Worm (Caenorhabditis elegans) whole organism, L1 larva: ENCODE results near the gene C01G5.7.

ENCODE experiments used
- C04F5.9 ChIP-seq: sonication (generic microtip); optimal IDR thresholded peaks from 2 replicates; lab custom pipeline; 2016; ENCODE audit warnings: missing genetic modification characterization, missing compliant biosample characterization
- C34B4.2 ChIP-seq: sonication (generic microtip); optimal IDR thresholded peaks from 2 replicates; lab custom pipeline; 2017; ENCODE audit warnings: mild to moderate bottlenecking, missing genetic modification characterization, missing compliant biosample characterization
- Y116A8C.19 ChIP-seq: sonication (generic microtip); optimal IDR thresholded peaks from 2 replicates; lab custom pipeline; 2016; ENCODE audit warnings: missing compliant biosample characterization, missing genetic modification characterization, borderline replicate concordance
- aha-1 ChIP-seq: fragments of 150-350 bp; optimal IDR thresholded peaks from 2 replicates; lab custom pipeline; 2014; ENCODE audit warnings: missing biosample characterization, missing genetic modification characterization
- alr-1 ChIP-seq: fragments of 200-800 bp; sonication (Bioruptor generic); optimal IDR thresholded peaks from 2 replicates; lab custom pipeline; 2018; ENCODE audit warnings: borderline replicate concordance, mild to moderate bottlenecking, missing genetic modification characterization, missing compliant biosample characterization
- ceh-63 ChIP-seq: fragments of 200-800 bp; sonication (Bioruptor generic); optimal IDR thresholded peaks from 2 replicates; lab custom pipeline; 2018; ENCODE audit warnings: mild to moderate bottlenecking, missing genetic modification characterization, missing compliant biosample characterization
- ceh-8 ChIP-seq: fragments of 200-800 bp; sonication (Bioruptor generic); optimal IDR thresholded peaks from 2 replicates; lab custom pipeline; 2018; ENCODE audit warnings: mild to moderate bottlenecking, missing genetic modification characterization, moderate library complexity, missing compliant biosample characterization
- ceh-88 ChIP-seq: fragments of 200-800 bp; sonication (Bioruptor generic); IDR thresholded peaks from 2 replicates; pipeline ENCODE4 v1.3.6; 2022; ENCODE audit warnings: missing genetic modification characterization, missing compliant biosample characterization
- dpl-1 ChIP-seq, 3 experiments: fragments of 150-350 bp in 2 of 3; sonication (generic microtip) in 1 of 3; optimal IDR thresholded peaks; 2 replicates each; lab custom pipeline; 2014 to 2017; ENCODE audit warnings: missing biosample characterization in 3 of 3, missing genetic modification characterization in 3 of 3, missing genetic modification reagents in 3 of 3
- efl-1 ChIP-seq, 4 experiments: fragments of 150-350 bp; optimal IDR thresholded peaks in 3 of 4; peaks in 1 of 4; 1 replicate in 1 of 4; 2 replicates in 3 of 4; lab custom pipeline; 2014; ENCODE audit warnings: missing biosample characterization in 2 of 4, missing genetic modification characterization in 2 of 4, missing genetic modification reagents in 2 of 4
- efl-3 ChIP-seq: fragments of 200-800 bp; sonication (Bioruptor generic); optimal IDR thresholded peaks from 2 replicates; lab custom pipeline; 2018; ENCODE audit warnings: mild to moderate bottlenecking, missing genetic modification characterization, missing compliant biosample characterization
- elt-2 ChIP-seq: sonication (generic microtip); optimal IDR thresholded peaks from 2 replicates; lab custom pipeline; 2016; ENCODE audit warnings: missing genetic modification characterization, mild to moderate bottlenecking, inconsistent platforms, missing compliant biosample characterization, missing genetic modification reagents
- ets-5 ChIP-seq: fragments of 200-800 bp; sonication (Bioruptor generic); IDR thresholded peaks from 2 replicates; pipeline ENCODE4 v1.3.6; 2022; ENCODE audit warnings: missing genetic modification characterization, missing compliant biosample characterization
- fkh-10 ChIP-seq: sonication (generic microtip); optimal IDR thresholded peaks from 2 replicates; lab custom pipeline; 2017; ENCODE audit warnings: missing biosample characterization, missing genetic modification reagents, missing genetic modification characterization
- fkh-4 ChIP-seq: sonication (generic microtip); optimal IDR thresholded peaks from 2 replicates; lab custom pipeline; 2016; ENCODE audit warnings: missing compliant biosample characterization, missing genetic modification characterization, borderline replicate concordance
- hlh-4 ChIP-seq: sonication (generic microtip); optimal IDR thresholded peaks from 2 replicates; lab custom pipeline; 2016; ENCODE audit warnings: mild to moderate bottlenecking, missing genetic modification characterization, missing compliant biosample characterization
- hpl-2 ChIP-seq: fragments of 150-350 bp; optimal IDR thresholded peaks from 2 replicates; lab custom pipeline; 2014; ENCODE audit warnings: missing biosample characterization, missing genetic modification reagents, missing genetic modification characterization
- jun-1 ChIP-seq: fragments of 150-350 bp; optimal IDR thresholded peaks from 2 replicates; lab custom pipeline; 2014; ENCODE audit warnings: missing biosample characterization, missing genetic modification reagents, missing genetic modification characterization
- lin-14 ChIP-seq: fragments of 200-800 bp; sonication (Bioruptor generic); optimal IDR thresholded peaks from 2 replicates; lab custom pipeline; 2018; ENCODE audit warnings: mild to moderate bottlenecking, missing genetic modification characterization, moderate library complexity, missing compliant biosample characterization
- lin-15B ChIP-seq: fragments of 150-350 bp; sonication (generic microtip); optimal IDR thresholded peaks from 3 replicates; lab custom pipeline; 2014; ENCODE audit warnings: missing biosample characterization, missing genetic modification characterization
- mab-9 ChIP-seq: fragments of 200-800 bp; sonication (Bioruptor generic); IDR thresholded peaks from 2 replicates; pipeline ENCODE4 v1.3.6; 2022; ENCODE audit warnings: missing genetic modification reagents, missing genetic modification characterization, missing compliant biosample characterization
- mdl-1 ChIP-seq, 2 experiments: fragments of 150-350 bp; optimal IDR thresholded peaks; 2 replicates each; lab custom pipeline; 2014 to 2017; ENCODE audit warnings: missing biosample characterization in 2 of 2, missing genetic modification characterization in 2 of 2, inconsistent platforms in 1 of 2
- nhr-11 ChIP-seq: fragments of 150-350 bp; optimal IDR thresholded peaks from 2 replicates; lab custom pipeline; 2014; ENCODE audit warnings: missing biosample characterization, missing genetic modification characterization
- nhr-19 ChIP-seq: fragments of 200-800 bp; sonication (Bioruptor generic); conservative IDR thresholded peaks from 2 replicates; pipeline ENCODE4 v1.3.6; 2022; ENCODE audit warnings: missing genetic modification characterization, missing compliant biosample characterization
- nhr-20 ChIP-seq: sonication (generic microtip); optimal IDR thresholded peaks from 2 replicates; lab custom pipeline; 2016; ENCODE audit warnings: mild to moderate bottlenecking, missing genetic modification characterization, missing compliant biosample characterization
- nhr-237 ChIP-seq: fragments of 150-350 bp; optimal IDR thresholded peaks from 2 replicates; lab custom pipeline; 2014; ENCODE audit warnings: missing biosample characterization, missing genetic modification characterization
- nhr-71 ChIP-seq: sonication (generic microtip); optimal IDR thresholded peaks from 2 replicates; lab custom pipeline; 2016; ENCODE audit warnings: mild to moderate bottlenecking, missing genetic modification characterization, moderate library complexity, missing compliant biosample characterization
- nhr-77 ChIP-seq: fragments of 150-350 bp; optimal IDR thresholded peaks from 2 replicates; lab custom pipeline; 2014; ENCODE audit warnings: missing biosample characterization, missing genetic modification characterization
- nhr-90 ChIP-seq: sonication (generic microtip); optimal IDR thresholded peaks from 2 replicates; lab custom pipeline; 2016; ENCODE audit warnings: mild to moderate bottlenecking, missing genetic modification characterization, missing compliant biosample characterization; ENCODE audit not compliant: poor library complexity
- pag-3 ChIP-seq: sonication (generic microtip); optimal IDR thresholded peaks from 2 replicates; lab custom pipeline; 2017; ENCODE audit warnings: missing genetic modification characterization, mild to moderate bottlenecking, missing compliant biosample characterization, antibody characterized with exemption, borderline replicate concordance; ENCODE audit not compliant: insufficient read depth
- pax-3 ChIP-seq: fragments of 200-800 bp; sonication (Bioruptor generic); optimal IDR thresholded peaks from 2 replicates; lab custom pipeline; 2018; ENCODE audit warnings: mild to moderate bottlenecking, missing genetic modification characterization, moderate library complexity, missing compliant biosample characterization
- snpc-4 ChIP-seq: fragments of 150-350 bp; optimal IDR thresholded peaks from 2 replicates; lab custom pipeline; 2014; ENCODE audit warnings: missing biosample characterization, missing genetic modification characterization
- sox-4 ChIP-seq: sonication (generic microtip); optimal IDR thresholded peaks from 2 replicates; lab custom pipeline; 2016; ENCODE audit warnings: missing genetic modification characterization, missing compliant biosample characterization
- swsn-7 ChIP-seq: sonication (generic microtip); optimal IDR thresholded peaks from 2 replicates; lab custom pipeline; 2016; ENCODE audit warnings: missing genetic modification characterization, missing compliant biosample characterization
- tlp-1 ChIP-seq: fragments of 150-350 bp; optimal IDR thresholded peaks from 2 replicates; lab custom pipeline; 2014; ENCODE audit warnings: missing biosample characterization, missing genetic modification characterization
- unc-30 ChIP-seq: sonication (generic microtip); optimal IDR thresholded peaks from 2 replicates; lab custom pipeline; 2017; ENCODE audit warnings: missing biosample characterization, missing genetic modification characterization
- unc-62 ChIP-seq: fragments of 150-350 bp; optimal IDR thresholded peaks from 2 replicates; lab custom pipeline; 2014; ENCODE audit warnings: missing biosample characterization, missing genetic modification reagents, missing genetic modification characterization
- unc-86 ChIP-seq: sonication (generic microtip); optimal IDR thresholded peaks from 2 replicates; lab custom pipeline; 2016; ENCODE audit warnings: missing genetic modification characterization, missing compliant biosample characterization
- unc-98 ChIP-seq: fragments of 200-800 bp; sonication (Bioruptor generic); IDR thresholded peaks from 2 replicates; pipeline ENCODE4 v1.3.6; 2022; ENCODE audit warnings: missing genetic modification characterization, missing compliant biosample characterization
- vab-15 ChIP-seq: sonication (generic microtip); optimal IDR thresholded peaks from 2 replicates; lab custom pipeline; 2017; ENCODE audit warnings: missing genotype, mild to moderate bottlenecking, missing genetic modification characterization, missing compliant biosample characterization
- xbp-1 ChIP-seq: sonication (generic microtip); optimal IDR thresholded peaks from 2 replicates; lab custom pipeline; 2016; ENCODE audit warnings: missing genetic modification characterization, missing compliant biosample characterization
- zag-1 ChIP-seq: fragments of 150-350 bp; optimal IDR thresholded peaks from 2 replicates; lab custom pipeline; 2014; ENCODE audit warnings: missing biosample characterization, missing genetic modification characterization
- zip-4 ChIP-seq: fragments of 200-800 bp; sonication (Bioruptor generic); optimal IDR thresholded peaks from 2 replicates; lab custom pipeline; 2018; ENCODE audit warnings: mild to moderate bottlenecking, missing genetic modification characterization, moderate library complexity, missing compliant biosample characterization
- ztf-4 ChIP-seq: fragments of 150-350 bp; optimal IDR thresholded peaks from 2 replicates; lab custom pipeline; 2014; ENCODE audit warnings: missing biosample characterization, missing genetic modification characterization

C01G5.7 gene

ce11 chrIV:6526522-6526921 is 8.6 kb downstream of the C01G5.7 start:
- TF ChIP-seq elt-2 (tag; lab: Kevin White, UChicago): no peak
- TF ChIP-seq unc-98 (GFP tag; lab: Robert Waterston, UW): no peak
- no peak for TF ChIP-seq jun-1 (tag; lab: Kevin White, UChicago)
- TF ChIP-seq nhr-237 (tag; lab: Kevin White, UChicago): no peak
- TF ChIP-seq zip-4 (GFP tag; lab: Kevin White, UChicago): no peak
- no peak for TF ChIP-seq hpl-2 (GFP tag; lab: Kevin White, UChicago)
- no peak for TF ChIP-seq zag-1 (tag; lab: Kevin White, UChicago)
- TF ChIP-seq C04F5.9 (tag; lab: Kevin White, UChicago): no peak
- no peak for TF ChIP-seq swsn-7
- TF ChIP-seq ceh-88 (GFP tag; lab: Robert Waterston, UW): no peak
- no peak for TF ChIP-seq mdl-1 (tag; optimal IDR thresholded peaks at IDR 0.05; lab: Kevin White, UChicago)
- TF ChIP-seq efl-3: no peak
- no peak for TF ChIP-seq fkh-10
- TF ChIP-seq Y116A8C.19 (tag; lab: Kevin White, UChicago): no peak

ce11 chrIV:6528202-6528601 is 10.2 kb downstream of the C01G5.7 start:
- TF ChIP-seq lin-14 (GFP tag; lab: Kevin White, UChicago): no peak
- no peak for TF ChIP-seq nhr-90 (tag; lab: Kevin White, UChicago)
- no peak for TF ChIP-seq C04F5.9 (tag; lab: Kevin White, UChicago)
- TF ChIP-seq aha-1 (tag; lab: Kevin White, UChicago): no peak
- TF ChIP-seq alr-1: no peak
- TF ChIP-seq ztf-4 (tag; lab: Kevin White, UChicago): no peak
- no peak for TF ChIP-seq dpl-1 (GFP tag; optimal IDR thresholded peaks at IDR 0.05; lab: Kevin White, UChicago)
- no peak for TF ChIP-seq lin-15B (tag; lab: Kevin White, UChicago)
- no peak for TF ChIP-seq efl-3
- TF ChIP-seq ceh-8: no peak
- TF ChIP-seq hlh-4: no peak
- no peak for TF ChIP-seq ceh-63 (GFP tag; lab: Kevin White, UChicago)
- TF ChIP-seq pax-3 (tag; lab: Kevin White, UChicago): no peak
- TF ChIP-seq unc-30: no peak
- TF ChIP-seq nhr-237 (tag; lab: Kevin White, UChicago): no peak
- TF ChIP-seq nhr-77 (tag; lab: Kevin White, UChicago): no peak
- TF ChIP-seq snpc-4 (tag; lab: Kevin White, UChicago): no peak
- no peak for TF ChIP-seq ets-5 (GFP tag; lab: Robert Waterston, UW)
- no peak for TF ChIP-seq xbp-1

DNA sequence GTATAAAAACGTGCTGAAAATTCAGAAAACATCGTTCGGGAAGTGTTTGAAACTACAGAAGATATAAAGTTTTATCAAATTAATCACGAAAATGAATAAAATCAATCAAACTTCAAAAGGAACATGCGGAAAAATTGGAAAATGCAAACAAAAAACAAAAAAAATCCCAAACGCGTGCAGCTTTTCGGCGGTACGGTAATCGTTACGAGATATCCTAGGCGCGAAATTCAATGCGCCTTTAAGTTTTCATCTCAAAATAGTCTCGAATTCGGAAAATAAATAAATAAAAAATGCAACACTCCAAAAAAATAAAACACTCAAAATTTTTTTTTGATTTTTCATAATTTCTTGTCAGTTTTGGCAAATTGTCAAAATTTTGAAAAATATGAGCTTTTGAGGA is 11.9 kb downstream of the C01G5.7 start:
- no peak for TF ChIP-seq nhr-11 (tag; lab: Kevin White, UChicago)
- TF ChIP-seq vab-15 (tag; lab: Kevin White, UChicago): no peak
- TF ChIP-seq lin-15B (tag; lab: Kevin White, UChicago): no peak
- TF ChIP-seq C34B4.2 (tag; lab: Kevin White, UChicago): no peak
- TF ChIP-seq efl-1 (optimal IDR thresholded peaks at IDR 0.05; lab: Kevin White, UChicago): no peak
- no peak for TF ChIP-seq efl-1 (GFP tag; optimal IDR thresholded peaks at IDR 0.05 in 1 of 2; lab: Kevin White, UChicago)
- no peak for TF ChIP-seq ztf-4 (tag; lab: Kevin White, UChicago)
- no peak for TF ChIP-seq mab-9

ce11 chrIV:6531450-6531849 is 13.5 kb downstream of the C01G5.7 start, which contains the start of gene C01G5.4:
C01G5.4 (plus strand) TSS chrIV:6531750.
- TF ChIP-seq vab-15 (tag; lab: Kevin White, UChicago) (no peak), nhr-19 (GFP tag; lab: Robert Waterston, UW) (no peak), dpl-1 (GFP tag; optimal IDR thresholded peaks at IDR 0.05; lab: Kevin White, UChicago) (no peak), unc-86 (tag; lab: Kevin White, UChicago) (no peak), nhr-71 (tag; lab: Kevin White, UChicago) (no peak), tlp-1 (tag; lab: Kevin White, UChicago) (no peak), hlh-4 (no peak), sox-4 (tag; lab: Kevin White, UChicago) (no peak), elt-2 (tag; lab: Kevin White, UChicago) (no peak), Y116A8C.19 (tag; lab: Kevin White, UChicago) (no peak), nhr-20 (tag; lab: Kevin White, UChicago) (no peak), pag-3 (tag; lab: Kevin White, UChicago) (no peak), unc-62 (GFP tag; lab: Kevin White, UChicago) (no peak), efl-1 (optimal IDR thresholded peaks at IDR 0.05; lab: Kevin White, UChicago) (no peak), efl-1 (GFP tag; optimal IDR thresholded peaks at IDR 0.05 in 1 of 2; lab: Kevin White, UChicago) (no peak), fkh-4 (tag; lab: Kevin White, UChicago) (no peak), ztf-4 (tag; lab: Kevin White, UChicago) (no peak)
